Worm (Caenorhabditis elegans): Measurements from ENCODE around the gene C42C1.12.

- no peak for TF ChIP-seq C34B4.2 (tag; optimal IDR thresholded peaks at IDR 0.05)
- peak; percentile 4 to 37 for TF ChIP-seq lin-35 (GFP tag; optimal IDR thresholded peaks at IDR 0.05)
- TF ChIP-seq egl-27 (tag; optimal IDR thresholded peaks at IDR 0.05), result no peak
- TF ChIP-seq dpl-1 (GFP tag; optimal IDR thresholded peaks at IDR 0.05), result peak in 2 of 3 experiments; percentile 1 to 36
These were observed 3.5 kb downstream of the C42C1.12 start, which contains the start of the genes tag-335 and vkmt-1 for ce11 chrIV:12278507-12278906.

Measured in whole organism, L1 larva.